Worm (Caenorhabditis elegans): ENCODE data around the gene R07E3.1.

ce11 chrX:10310366-10310765, 30.6 kb downstream of the R07E3.1 start, which contains the start of gene F41E7.6:
- TF ChIP-seq flt-1 (GFP tag; IDR thresholded peaks at IDR 0.05) (no peak), ceh-36 (tag; optimal IDR thresholded peaks at IDR 0.05) (no peak), scrt-1 (GFP tag; IDR thresholded peaks at IDR 0.05) (no peak), ama-1 (optimal IDR thresholded peaks at IDR 0.05) (no peak), ceh-13 (GFP tag; optimal IDR thresholded peaks at IDR 0.05) (no peak), B0310.2 (tag; optimal IDR thresholded peaks at IDR 0.05) (no peak), sea-1 (GFP tag; conservative IDR thresholded peaks at IDR 0.05) (no peak), tra-4 (tag; optimal IDR thresholded peaks at IDR 0.05) (no peak), tbx-37 (GFP tag; conservative IDR thresholded peaks at IDR 0.05) (no peak)

Data from whole organism, early embryonic.